Worm (Caenorhabditis elegans): ENCODE results near the gene sek-1.
A peak's percentile ranks its signal among the peaks of the same experiment; 100 is the strongest.

Gene sek-1

ce11 chrX:7823108-7823704, 6.7 kb downstream of the sek-1 start, which contains the start of gene eef-1A.2:
TSS of gene eef-1A.2 (plus strand) at chrX:7823654.
- TF ChIP-seq F52B5.7 (tag; optimal IDR thresholded peaks at IDR 0.05) (peak; percentile 64), pbrm-1 (GFP tag; IDR thresholded peaks at IDR 0.05) (peak; percentile 88), snpc-1.1 (tag; optimal IDR thresholded peaks at IDR 0.05; ENCODE audit: insufficient read depth) (no peak), mes-4 (tag; optimal IDR thresholded peaks at IDR 0.05) (no peak), rec-8 (tag; optimal IDR thresholded peaks at IDR 0.05) (no peak), bed-1 (GFP tag; IDR thresholded peaks at IDR 0.05) (no peak), K11D2.4 (GFP tag; IDR thresholded peaks at IDR 0.05) (peak; percentile 88), fkh-3 (tag; optimal IDR thresholded peaks at IDR 0.05) (no peak), nfya-2 (GFP tag; IDR thresholded peaks at IDR 0.05) (no peak), xnd-1 (tag; optimal IDR thresholded peaks at IDR 0.05) (no peak), gei-17 (GFP tag; optimal IDR thresholded peaks at IDR 0.05) (peak; percentile 83), attf-6 (GFP tag; IDR thresholded peaks at IDR 0.05) (no peak), ztf-25 (GFP tag; IDR thresholded peaks at IDR 0.05) (no peak), zim-3 (tag; optimal IDR thresholded peaks at IDR 0.05) (no peak), ZK185.1 (tag; optimal IDR thresholded peaks at IDR 0.05; ENCODE audit: poor library complexity, severe bottlenecking) (peak; percentile 78), chd-7 (tag; optimal IDR thresholded peaks at IDR 0.05) (peak; percentile 89), madf-8 (GFP tag; conservative IDR thresholded peaks at IDR 0.05) (no peak), dpl-1 (GFP tag; optimal IDR thresholded peaks at IDR 0.05) (no peak), C17E4.6 (GFP tag; IDR thresholded peaks at IDR 0.05) (no peak), mel-28 (tag; optimal IDR thresholded peaks at IDR 0.05; ENCODE audit: borderline replicate concordance) (no peak), lin-26 (GFP tag; IDR thresholded peaks at IDR 0.05) (peak; percentile 90), madf-6 (GFP tag; IDR thresholded peaks at IDR 0.05) (0 out of 2 replicates have a peak, but pooled peaks have one; percentile 18), die-1 (tag; optimal IDR thresholded peaks at IDR 0.05) (peak; percentile 58), lin-35 (GFP tag; optimal IDR thresholded peaks at IDR 0.05) (peak in 1 of 3 experiments; percentile 78), tbx-9 (tag; optimal IDR thresholded peaks at IDR 0.05; ENCODE audit: borderline replicate concordance) (no peak), ztf-6 (GFP tag; IDR thresholded peaks at IDR 0.05) (0 out of 2 replicates have a peak, but pooled peaks have one; percentile 70), B0336.3 (GFP tag; IDR thresholded peaks at IDR 0.05) (peak; percentile 94), atf-7 (tag; optimal IDR thresholded peaks at IDR 0.05) (peak; percentile 93), hlh-12 (tag; optimal IDR thresholded peaks at IDR 0.05) (no peak), egl-18 (GFP tag; IDR thresholded peaks at IDR 0.05) (0 out of 2 replicates have a peak, but pooled peaks have one; percentile 24), madf-3 (GFP tag; IDR thresholded peaks at IDR 0.05) (0 out of 2 replicates have a peak, but pooled peaks have one; percentile 44), athp-1 (tag; optimal IDR thresholded peaks at IDR 0.05) (peak; percentile 82), Y79H2A.3 (GFP tag; conservative IDR thresholded peaks at IDR 0.05) (0 out of 2 replicates have a peak, but pooled peaks have one; percentile 47), lin-40 (tag; optimal IDR thresholded peaks at IDR 0.05) (peak; percentile 93), zfh-2 (GFP tag; conservative IDR thresholded peaks at IDR 0.05) (peak; percentile 98), egl-44 (GFP tag; IDR thresholded peaks at IDR 0.05) (peak; percentile 86), lir-1 (GFP tag; conservative IDR thresholded peaks at IDR 0.05) (peak; percentile 88), madf-10 (tag; optimal IDR thresholded peaks at IDR 0.05) (peak; percentile 66), F23B12.7 (tag; optimal IDR thresholded peaks at IDR 0.05; ENCODE audit: insufficient read depth) (no peak), attf-5 (GFP tag; optimal IDR thresholded peaks at IDR 0.05) (peak; percentile 98), F57A8.1 (GFP tag; optimal IDR thresholded peaks at IDR 0.05) (peak; percentile 15), him-1 (tag; optimal IDR thresholded peaks at IDR 0.05) (no peak), nhr-120 (GFP tag; IDR thresholded peaks at IDR 0.05) (no peak), Y95B8A.8 (GFP tag; IDR thresholded peaks at IDR 0.05) (no peak), ztf-22 (GFP tag; optimal IDR thresholded peaks at IDR 0.05) (peak; percentile 88), hlh-26 (GFP tag; conservative IDR thresholded peaks at IDR 0.05) (no peak), pha-4 (tag; optimal IDR thresholded peaks at IDR 0.05) (peak; percentile 75)
